Fruit fly (Drosophila melanogaster) whole organism, embryonic: ENCODE measurements around the gene SmD1.
A peak's percentile ranks its signal among the peaks of the same experiment; 100 is the strongest.

Experiments
- Aef1 ChIP-seq: fragments of 200-800 bp; sonication (Bioruptor generic); IDR thresholded peaks from 3 replicates; pipeline ENCODE4 v1.3.6; 2022; ENCODE audit warnings: missing biosample characterization, missing genetic modification characterization
- Antp ChIP-seq: fragments of 200-800 bp; sonication (Bioruptor generic); optimal IDR thresholded peaks from 3 replicates; lab custom pipeline; 2016; ENCODE audit warnings: missing biosample characterization, missing genetic modification characterization
- CG10431 ChIP-seq: fragments of 200-800 bp; sonication (Bioruptor generic); optimal IDR thresholded peaks from 3 replicates; lab custom pipeline; 2018; ENCODE audit warnings: missing biosample characterization, mild to moderate bottlenecking, missing genetic modification characterization
- CG13624 ChIP-seq: fragments of 200-800 bp; sonication (Bioruptor generic); optimal IDR thresholded peaks from 2 replicates; lab custom pipeline; 2016; ENCODE audit warnings: missing biosample characterization, missing genetic modification characterization
- CG18476 ChIP-seq: fragments of 200-800 bp; sonication (Bioruptor generic); optimal IDR thresholded peaks from 2 replicates; lab custom pipeline; 2016; ENCODE audit warnings: missing biosample characterization, mild to moderate bottlenecking, missing genetic modification characterization
- CG18764 ChIP-seq: fragments of 200-800 bp; sonication (Bioruptor generic); optimal IDR thresholded peaks from 3 replicates; lab custom pipeline; 2016; ENCODE audit warnings: missing biosample characterization, missing genetic modification characterization
- CG30020 ChIP-seq: fragments of 200-800 bp; optimal IDR thresholded peaks from 2 replicates; lab custom pipeline; 2019; ENCODE audit warnings: missing biosample characterization, mild to moderate bottlenecking, missing genetic modification characterization, moderate library complexity
- CG31224 ChIP-seq: fragments of 200-800 bp; sonication (Bioruptor generic); IDR thresholded peaks from 2 replicates; pipeline ENCODE4 v1.3.6; 2022; ENCODE audit warnings: missing biosample characterization, missing genetic modification characterization
- CG3281 ChIP-seq: fragments of 200-800 bp; sonication (Bioruptor generic); optimal IDR thresholded peaks from 3 replicates; lab custom pipeline; 2017; ENCODE audit warnings: missing biosample characterization, mild to moderate bottlenecking, missing genetic modification characterization
- CG3995 ChIP-seq: fragments of 200-800 bp; sonication (Bioruptor generic); optimal IDR thresholded peaks from 3 replicates; lab custom pipeline; 2016; ENCODE audit warnings: missing biosample characterization, missing genetic modification characterization
- CG4360 ChIP-seq: fragments of 200-800 bp; sonication (Bioruptor generic); IDR thresholded peaks from 2 replicates; pipeline ENCODE4 v1.3.6; 2022; ENCODE audit warnings: missing biosample characterization, missing genetic modification characterization
- CG4730 ChIP-seq: fragments of 200-800 bp; sonication (Bioruptor generic); IDR thresholded peaks from 2 replicates; pipeline ENCODE4 v1.3.6; 2022; ENCODE audit warnings: missing biosample characterization, missing genetic modification characterization
- CG4854 ChIP-seq: fragments of 200-800 bp; sonication (Bioruptor generic); optimal IDR thresholded peaks from 2 replicates; lab custom pipeline; 2016; ENCODE audit warnings: missing biosample characterization, missing genetic modification characterization, inconsistent platforms
- CG6175 ChIP-seq: fragments of 200-800 bp; sonication (Bioruptor generic); IDR thresholded peaks from 3 replicates; pipeline ENCODE4 v1.3.6; 2022; ENCODE audit warnings: missing biosample characterization, missing genetic modification characterization
- CG6689 ChIP-seq: fragments of 200-800 bp; sonication (Bioruptor generic); IDR thresholded peaks from 2 replicates; pipeline ENCODE4 v1.3.6; 2022; ENCODE audit warnings: missing biosample characterization, missing genetic modification characterization
- CG6765 ChIP-seq: fragments of 200-800 bp; sonication (Bioruptor generic); optimal IDR thresholded peaks from 3 replicates; lab custom pipeline; 2017; ENCODE audit warnings: missing biosample characterization, mild to moderate bottlenecking, missing genetic modification characterization
- CG7556 ChIP-seq: fragments of 200-800 bp; sonication (Bioruptor generic); optimal IDR thresholded peaks from 2 replicates; lab custom pipeline; 2017; ENCODE audit warnings: missing biosample characterization, mild to moderate bottlenecking, missing genetic modification characterization
- CG7928 ChIP-seq: fragments of 200-800 bp; sonication (Bioruptor generic); optimal IDR thresholded peaks from 2 replicates; lab custom pipeline; 2017; ENCODE audit warnings: missing biosample characterization, mild to moderate bottlenecking, missing genetic modification characterization
- CG8281 ChIP-seq: fragments of 200-800 bp; sonication (Bioruptor generic); optimal IDR thresholded peaks from 2 replicates; lab custom pipeline; 2018; ENCODE audit warnings: missing biosample characterization, mild to moderate bottlenecking, missing genetic modification characterization, moderate library complexity
- CG9215 ChIP-seq: fragments of 200-800 bp; sonication (Bioruptor generic); IDR thresholded peaks from 2 replicates; pipeline ENCODE4 v1.3.6; 2022; ENCODE audit warnings: missing biosample characterization, missing genetic modification characterization
- Dll ChIP-seq: fragments of 200-800 bp; sonication (Bioruptor generic); IDR thresholded peaks from 4 replicates; pipeline ENCODE4 v1.3.6; 2022; ENCODE audit warnings: missing biosample characterization, missing genetic modification characterization; ENCODE audit not compliant: partially characterized antibody
- Drgx ChIP-seq: fragments of 200-800 bp; sonication (Bioruptor generic); IDR thresholded peaks from 2 replicates; pipeline ENCODE4 v1.3.6; 2022; ENCODE audit warnings: missing biosample characterization, missing genetic modification characterization
- ERR ChIP-seq: fragments of 200-800 bp; sonication (Bioruptor generic); optimal IDR thresholded peaks from 2 replicates; lab custom pipeline; 2016; ENCODE audit warnings: missing biosample characterization, missing genetic modification characterization
- HLH3B ChIP-seq: fragments of 200-800 bp; sonication (Bioruptor generic); IDR thresholded peaks from 2 replicates; pipeline ENCODE4 v1.3.6; 2022; ENCODE audit warnings: missing biosample characterization, missing genetic modification characterization
- Hand ChIP-seq: fragments of 200-800 bp; sonication (Bioruptor generic); optimal IDR thresholded peaks from 2 replicates; lab custom pipeline; 2017; ENCODE audit warnings: mild to moderate bottlenecking, missing biosample characterization, missing genetic modification reagents, missing genetic modification characterization
- NK7.1 ChIP-seq: fragments of 200-800 bp; sonication (Bioruptor generic); optimal IDR thresholded peaks from 3 replicates; lab custom pipeline; 2016; ENCODE audit warnings: missing biosample characterization, missing genetic modification characterization
- Nf-YB ChIP-seq: fragments of 200-800 bp; sonication (Bioruptor generic); optimal IDR thresholded peaks from 3 replicates; lab custom pipeline; 2019; ENCODE audit warnings: missing biosample characterization, mild to moderate bottlenecking, missing genetic modification characterization, moderate library complexity
- PHDP ChIP-seq: fragments of 200-800 bp; sonication (Bioruptor generic); optimal IDR thresholded peaks from 3 replicates; lab custom pipeline; 2018; ENCODE audit warnings: missing biosample characterization, mild to moderate bottlenecking, missing genetic modification characterization, moderate library complexity
- Poxn ChIP-seq: fragments of 200-800 bp; sonication (Bioruptor generic); IDR thresholded peaks from 2 replicates; pipeline ENCODE4 v1.3.6; 2022; ENCODE audit warnings: missing biosample characterization, missing genetic modification characterization
- Trl ChIP-seq, 3 experiments: fragments of >200 bp in 2 of 3; fragments of 200-800 bp in 1 of 3; sonication (Bioruptor generic) in 1 of 3; optimal IDR thresholded peaks; 2 replicates in 1 of 3; 3 replicates in 2 of 3; lab custom pipeline; 2016 to 2017; ENCODE audit warnings: missing biosample characterization in 1 of 3, missing genetic modification characterization in 1 of 3
- ab ChIP-seq: fragments of 200-800 bp; sonication (Bioruptor generic); optimal IDR thresholded peaks from 2 replicates; lab custom pipeline; 2016; ENCODE audit warnings: missing biosample characterization, missing genetic modification characterization
- az2 ChIP-seq: fragments of 200-800 bp; sonication (Bioruptor generic); optimal IDR thresholded peaks from 3 replicates; lab custom pipeline; 2016; ENCODE audit warnings: missing biosample characterization, missing genetic modification characterization
- cad ChIP-seq: fragments of >200 bp; optimal IDR thresholded peaks from 2 replicates; lab custom pipeline; 2017; ENCODE audit warnings: missing biosample characterization, missing genetic modification characterization
- da ChIP-seq: fragments of 200-800 bp; sonication (Bioruptor generic); optimal IDR thresholded peaks from 2 replicates; lab custom pipeline; 2016; ENCODE audit warnings: missing biosample characterization, missing genetic modification characterization
- danr ChIP-seq: fragments of 200-800 bp; sonication (Bioruptor generic); IDR thresholded peaks from 2 replicates; pipeline ENCODE4 v1.3.6; 2022; ENCODE audit warnings: missing biosample characterization, missing genetic modification characterization
- eyg ChIP-seq: fragments of 200-800 bp; sonication (Bioruptor generic); optimal IDR thresholded peaks from 3 replicates; lab custom pipeline; 2016; ENCODE audit warnings: missing biosample characterization, missing genetic modification characterization
- gfzf ChIP-seq: fragments of 200-800 bp; sonication (Bioruptor generic); optimal IDR thresholded peaks from 2 replicates; lab custom pipeline; 2016; ENCODE audit warnings: missing biosample characterization, mild to moderate bottlenecking, missing genetic modification characterization, moderate library complexity
- gsb ChIP-seq: fragments of 200-800 bp; sonication (Bioruptor generic); IDR thresholded peaks from 2 replicates; pipeline ENCODE4 v1.3.6; 2022; ENCODE audit warnings: missing biosample characterization, missing genetic modification characterization
- her ChIP-seq: fragments of 200-800 bp; sonication (Bioruptor generic); optimal IDR thresholded peaks from 2 replicates; lab custom pipeline; 2016; ENCODE audit warnings: missing biosample characterization, missing genetic modification characterization
- lilli ChIP-seq: fragments of 200-800 bp; sonication (Bioruptor generic); optimal IDR thresholded peaks from 3 replicates; lab custom pipeline; 2016; ENCODE audit warnings: missing biosample characterization, missing genetic modification characterization
- mld ChIP-seq: fragments of 200-800 bp; sonication (Bioruptor generic); IDR thresholded peaks from 3 replicates; pipeline ENCODE4 v1.3.6; 2022; ENCODE audit warnings: missing biosample characterization, missing genetic modification characterization; ENCODE audit not compliant: partially characterized antibody
- nerfin-1 ChIP-seq: fragments of 200-800 bp; sonication (Bioruptor generic); optimal IDR thresholded peaks from 3 replicates; lab custom pipeline; 2019; ENCODE audit warnings: missing biosample characterization, mild to moderate bottlenecking, missing genetic modification characterization, moderate library complexity
- odd ChIP-seq: fragments of 200-800 bp; sonication (Bioruptor generic); optimal IDR thresholded peaks from 2 replicates; lab custom pipeline; 2017; ENCODE audit warnings: missing biosample characterization, mild to moderate bottlenecking, missing genetic modification characterization
- otp ChIP-seq: fragments of 200-800 bp; sonication (Bioruptor generic); IDR thresholded peaks from 3 replicates; pipeline ENCODE4, ENCODE4 v1.3.6; 2022; ENCODE audit warnings: missing biosample characterization, missing genetic modification characterization
- peb ChIP-seq: fragments of 200-800 bp; sonication (Bioruptor generic); IDR thresholded peaks from 2 replicates; pipeline ENCODE4 v1.3.6; 2022; ENCODE audit warnings: missing biosample characterization, missing genetic modification characterization
- sug ChIP-seq: fragments of 200-800 bp; optimal IDR thresholded peaks from 2 replicates; lab custom pipeline; 2019; ENCODE audit warnings: missing biosample characterization, mild to moderate bottlenecking, missing genetic modification characterization, moderate library complexity
- unpg ChIP-seq: fragments of 200-800 bp; sonication (Bioruptor generic); optimal IDR thresholded peaks from 3 replicates; lab custom pipeline; 2018; ENCODE audit warnings: missing biosample characterization, mild to moderate bottlenecking, missing genetic modification characterization, moderate library complexity
- wor ChIP-seq: fragments of 200-800 bp; sonication (Bioruptor generic); IDR thresholded peaks from 2 replicates; pipeline ENCODE4 v1.3.6; 2022; ENCODE audit warnings: missing biosample characterization, missing genetic modification characterization
- z ChIP-seq: fragments of 200-800 bp; sonication (Bioruptor generic); IDR thresholded peaks from 3 replicates; pipeline ENCODE4 v1.3.6; 2022; ENCODE audit warnings: missing biosample characterization, missing genetic modification characterization

The SmD1 gene

DNA sequence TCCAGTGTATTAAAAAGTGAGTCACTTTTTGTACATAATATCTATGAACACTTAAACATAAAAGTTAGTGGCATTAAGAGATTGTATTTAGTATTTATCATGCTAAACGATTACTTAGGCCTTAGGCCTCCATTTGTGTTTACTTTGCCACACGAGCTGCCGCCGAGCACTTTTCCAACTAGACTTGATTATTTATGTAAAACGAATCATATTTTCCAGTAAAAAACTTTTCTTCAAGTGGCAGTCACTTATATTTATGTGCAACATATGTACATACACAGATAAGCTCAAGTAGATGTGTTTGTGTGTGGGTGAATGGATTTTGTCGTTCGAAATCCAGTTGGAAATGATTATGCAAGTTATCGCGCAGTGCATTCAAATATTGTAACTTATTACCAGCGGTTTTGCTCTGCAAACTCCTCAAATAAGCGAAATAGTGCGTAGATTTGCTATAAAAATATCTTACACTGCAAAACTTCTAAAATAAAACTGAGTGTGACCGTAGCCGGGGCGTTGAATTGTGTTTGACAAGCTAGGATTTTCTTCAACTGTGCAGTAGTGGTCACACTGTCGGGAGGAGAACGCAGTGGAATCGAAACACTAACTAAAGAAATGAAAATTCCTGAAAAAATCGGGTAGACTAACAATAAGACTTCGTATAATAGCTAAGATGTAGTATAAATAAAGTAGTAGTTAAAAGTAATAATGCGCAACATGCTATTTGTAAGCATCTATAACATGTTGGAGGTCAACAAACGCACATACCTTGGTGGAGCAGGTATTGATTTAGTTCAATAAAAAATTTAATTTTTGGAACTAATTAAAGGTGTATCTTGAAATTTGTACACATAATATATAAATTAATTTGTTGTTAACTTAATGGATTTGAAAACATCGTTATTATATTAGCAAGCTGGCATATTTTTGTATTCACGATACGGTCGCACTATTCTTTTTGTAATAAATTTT is 15.4 kb upstream of the SmD1 start, which contains the start of the genes Klc and CG10984:
Klc (minus strand) TSS at position 490 of the 969 bp plus-strand sequence.
CG10984 (plus strand) TSS at position 553 of the 969 bp plus-strand sequence.
- TF ChIP-seq CG6765: no peak
- no peak for TF ChIP-seq ERR (GFP tag; lab: Kevin White, UChicago)
- TF ChIP-seq CG18764: peak; percentile 4
- peak; percentile 45 for TF ChIP-seq NK7.1 (GFP tag; lab: Kevin White, UChicago)
- no peak for TF ChIP-seq da
- TF ChIP-seq odd: no peak
- TF ChIP-seq CG4730 (GFP tag; lab: Robert Waterston, UW): no peak; the same call in 1 of the 2 replicates
- TF ChIP-seq otp: no peak
- no peak for TF ChIP-seq mld
- TF ChIP-seq Dll (GFP tag; lab: Robert Waterston, UW): no peak
- TF ChIP-seq gsb: no peak; the same call in 1 of the 2 replicates
- peak; percentile 95 for TF ChIP-seq Drgx
- TF ChIP-seq HLH3B (GFP tag; lab: Robert Waterston, UW): peak; percentile 80; the same call in 1 of the 2 replicates
- no peak for TF ChIP-seq Aef1 (GFP tag; lab: Robert Waterston, UW)
- TF ChIP-seq CG13624 (GFP tag; lab: Kevin White, UChicago): peak; percentile 53
- peak; percentile 74 for TF ChIP-seq lilli (GFP tag; lab: Kevin White, UChicago)
- peak; percentile 53 for TF ChIP-seq her (GFP tag; lab: Kevin White, UChicago)
- no peak for TF ChIP-seq wor
- no peak for TF ChIP-seq nerfin-1
- TF ChIP-seq CG31224: no peak
- peak; percentile 38 for TF ChIP-seq ab (GFP tag; lab: Kevin White, UChicago)
- no peak for TF ChIP-seq Nf-YB
- no peak for TF ChIP-seq cad (GFP tag; lab: Kevin White, UChicago)
- no peak for TF ChIP-seq sug (tag; lab: Kevin White, UChicago)
- no peak for TF ChIP-seq z (GFP tag; lab: Robert Waterston, UW)
- no peak for TF ChIP-seq CG6175
- TF ChIP-seq CG4854 (GFP tag; lab: Kevin White, UChicago): peak; percentile 41
- TF ChIP-seq eyg (GFP tag; lab: Kevin White, UChicago): peak; percentile 58
- 0 out of 2 replicates have a peak, but pooled peaks have one; percentile 14 for TF ChIP-seq peb (GFP tag; lab: Robert Waterston, UW)
- no peak for TF ChIP-seq CG3995 (GFP tag; lab: Kevin White, UChicago)
- TF ChIP-seq CG6689 (GFP tag; lab: Robert Waterston, UW): no peak; the same call in 1 of the 2 replicates
- peak; percentile 90 for TF ChIP-seq gfzf (GFP tag; lab: Kevin White, UChicago)
- TF ChIP-seq Poxn (GFP tag; lab: Robert Waterston, UW): no peak
- TF ChIP-seq Hand (GFP tag; lab: Kevin White, UChicago): peak; percentile 52
- TF ChIP-seq CG10431 (GFP tag; lab: Kevin White, UChicago): no peak
- TF ChIP-seq Antp (GFP tag; lab: Kevin White, UChicago): peak; percentile 66
- TF ChIP-seq CG8281 (tag; lab: Kevin White, UChicago): no peak
- peak; percentile 55 for TF ChIP-seq CG3281 (GFP tag; lab: Kevin White, UChicago)
- TF ChIP-seq danr (GFP tag; lab: Robert Waterston, UW): peak; percentile 54; the same call in 1 of the 2 replicates
- no peak for TF ChIP-seq CG9215
- TF ChIP-seq CG18476 (GFP tag; lab: Kevin White, UChicago): peak; percentile 47
- TF ChIP-seq CG7556 (GFP tag; lab: Kevin White, UChicago): no peak
- TF ChIP-seq CG30020 (tag; lab: Kevin White, UChicago): peak; percentile 89
- TF ChIP-seq unpg: peak; percentile 55
- TF ChIP-seq Trl (optimal IDR thresholded peaks at IDR 0.05; lab: Kevin White, UChicago): no peak
- TF ChIP-seq Trl (GFP tag; optimal IDR thresholded peaks at IDR 0.05; lab: Kevin White, UChicago): peak; percentile 74
- peak; percentile 19 for TF ChIP-seq CG7928 (GFP tag; lab: Kevin White, UChicago)
- peak; percentile 37 for TF ChIP-seq az2
- TF ChIP-seq PHDP (tag; lab: Kevin White, UChicago): peak; percentile 60
- TF ChIP-seq CG4360: no peak
